Fruit fly (Drosophila melanogaster) Kc167 (cell line): ENCODE results near the gene Hsp67Ba.

Source experiments
- h ChIP-seq: fragments of >200 bp; optimal IDR thresholded peaks from 3 replicates; lab custom pipeline; 2018; ENCODE audit warnings: missing external identifiers
- ttk ChIP-seq: sonication (Bioruptor generic); optimal IDR thresholded peaks from 2 replicates; lab custom pipeline; 2017; ENCODE audit warnings: missing external identifiers

- no peak for TF ChIP-seq ttk
- no peak for TF ChIP-seq h (lab: Kevin White, UChicago)
Measured at dm6 chr3L:9343963-9344362, 35.4 kb downstream of the Hsp67Ba start.
